Fruit fly (Drosophila melanogaster) whole organism, embryonic: ENCODE measurements around the gene CG34244.

Source experiments
- Asciz ChIP-seq: fragments of 200-800 bp; sonication (Bioruptor generic); optimal IDR thresholded peaks from 2 replicates; lab custom pipeline; 2017; ENCODE audit warnings: missing biosample characterization, mild to moderate bottlenecking, missing genetic modification characterization, missing genetic modification reagents
- Bgb ChIP-seq: fragments of 200-800 bp; sonication (Bioruptor generic); IDR thresholded peaks from 2 replicates; pipeline ENCODE4 v1.3.6; 2022; ENCODE audit warnings: missing biosample characterization, missing genetic modification characterization; ENCODE audit not compliant: partially characterized antibody
- CG10209 ChIP-seq: fragments of 200-800 bp; sonication (Bioruptor generic); optimal IDR thresholded peaks from 3 replicates; lab custom pipeline; 2017; ENCODE audit warnings: missing biosample characterization, mild to moderate bottlenecking, missing genetic modification characterization, missing genetic modification reagents
- CG10366 ChIP-seq: fragments of 200-800 bp; sonication (Bioruptor generic); IDR thresholded peaks from 2 replicates; pipeline ENCODE4 v1.3.6; 2022; ENCODE audit warnings: missing biosample characterization, missing genetic modification characterization
- CG11695 ChIP-seq: fragments of 200-800 bp; sonication (Bioruptor generic); IDR thresholded peaks from 3 replicates; pipeline ENCODE4 v1.3.6; 2022; ENCODE audit warnings: missing biosample characterization, missing genetic modification characterization
- CG11696 ChIP-seq: fragments of 200-800 bp; sonication (Bioruptor generic); IDR thresholded peaks from 2 replicates; pipeline ENCODE4 v1.3.6; 2022; ENCODE audit warnings: missing biosample characterization, missing genetic modification characterization
- CG13287 ChIP-seq: fragments of 200-800 bp; sonication (Bioruptor generic); IDR thresholded peaks from 2 replicates; pipeline ENCODE4 v1.3.6; 2022; ENCODE audit warnings: missing biosample characterization, missing genetic modification characterization; ENCODE audit not compliant: partially characterized antibody
- CG15269 ChIP-seq: fragments of 200-800 bp; sonication (Bioruptor generic); optimal IDR thresholded peaks from 2 replicates; lab custom pipeline; 2018; ENCODE audit warnings: missing biosample characterization, mild to moderate bottlenecking, missing genetic modification characterization, moderate library complexity
- CG15514 ChIP-seq: fragments of 200-800 bp; sonication (Bioruptor generic); optimal IDR thresholded peaks from 3 replicates; lab custom pipeline; 2017; ENCODE audit warnings: missing biosample characterization, missing genetic modification characterization, mild to moderate bottlenecking, moderate library complexity, missing genetic modification reagents
- CG17385 ChIP-seq: fragments of 200-800 bp; sonication (Bioruptor generic); optimal IDR thresholded peaks from 3 replicates; lab custom pipeline; 2018; ENCODE audit warnings: missing biosample characterization, mild to moderate bottlenecking, missing genetic modification characterization
- CG17568 ChIP-seq: fragments of 200-800 bp; sonication (Bioruptor generic); optimal IDR thresholded peaks from 2 replicates; lab custom pipeline; 2018; ENCODE audit warnings: missing biosample characterization, mild to moderate bottlenecking, missing genetic modification characterization, moderate library complexity
- CG2678 ChIP-seq: fragments of 200-800 bp; sonication (Bioruptor generic); optimal IDR thresholded peaks from 3 replicates; lab custom pipeline; 2019; ENCODE audit warnings: missing biosample characterization, mild to moderate bottlenecking, missing genetic modification characterization, moderate library complexity
- CG2712 ChIP-seq: fragments of 200-800 bp; optimal IDR thresholded peaks from 3 replicates; lab custom pipeline; 2019; ENCODE audit warnings: missing biosample characterization, mild to moderate bottlenecking, missing genetic modification characterization, moderate library complexity
- CG30403 ChIP-seq: fragments of 200-800 bp; sonication (Bioruptor generic); optimal IDR thresholded peaks from 3 replicates; lab custom pipeline; 2016; ENCODE audit warnings: missing biosample characterization, missing genetic modification characterization
- CG31365 ChIP-seq: fragments of 200-800 bp; sonication (Bioruptor generic); optimal IDR thresholded peaks from 2 replicates; lab custom pipeline; 2018; ENCODE audit warnings: missing biosample characterization, mild to moderate bottlenecking, missing genetic modification characterization
- CG3281 ChIP-seq: fragments of 200-800 bp; sonication (Bioruptor generic); optimal IDR thresholded peaks from 3 replicates; lab custom pipeline; 2017; ENCODE audit warnings: missing biosample characterization, mild to moderate bottlenecking, missing genetic modification characterization
- CG3995 ChIP-seq: fragments of 200-800 bp; sonication (Bioruptor generic); optimal IDR thresholded peaks from 3 replicates; lab custom pipeline; 2016; ENCODE audit warnings: missing biosample characterization, missing genetic modification characterization
- CG4730 ChIP-seq: fragments of 200-800 bp; sonication (Bioruptor generic); IDR thresholded peaks from 2 replicates; pipeline ENCODE4 v1.3.6; 2022; ENCODE audit warnings: missing biosample characterization, missing genetic modification characterization
- CG4820 ChIP-seq: fragments of 200-800 bp; sonication (Bioruptor generic); optimal IDR thresholded peaks from 3 replicates; lab custom pipeline; 2016; ENCODE audit warnings: missing biosample characterization, missing genetic modification characterization
- Drgx ChIP-seq: fragments of 200-800 bp; sonication (Bioruptor generic); IDR thresholded peaks from 2 replicates; pipeline ENCODE4 v1.3.6; 2022; ENCODE audit warnings: missing biosample characterization, missing genetic modification characterization
- ERR ChIP-seq: fragments of 200-800 bp; sonication (Bioruptor generic); optimal IDR thresholded peaks from 2 replicates; lab custom pipeline; 2016; ENCODE audit warnings: missing biosample characterization, missing genetic modification characterization
- Hey ChIP-seq: fragments of 200-800 bp; sonication (Bioruptor generic); optimal IDR thresholded peaks from 3 replicates; lab custom pipeline; 2018; ENCODE audit warnings: missing biosample characterization, mild to moderate bottlenecking, missing genetic modification characterization
- HmgZ ChIP-seq: fragments of 200-800 bp; sonication (Bioruptor generic); optimal IDR thresholded peaks from 2 replicates; lab custom pipeline; 2018; ENCODE audit warnings: missing biosample characterization, mild to moderate bottlenecking, missing genetic modification characterization
- Hmr ChIP-seq: fragments of 200-800 bp; sonication (Bioruptor generic); optimal IDR thresholded peaks from 3 replicates; lab custom pipeline; 2017; ENCODE audit warnings: mild to moderate bottlenecking, missing biosample characterization, missing genetic modification reagents, missing genetic modification characterization
- Hr3 ChIP-seq: fragments of 200-800 bp; sonication (Bioruptor generic); optimal IDR thresholded peaks from 3 replicates; lab custom pipeline; 2016; ENCODE audit warnings: missing biosample characterization, missing genetic modification characterization
- MBD-R2 ChIP-seq: fragments of 200-800 bp; sonication (Bioruptor generic); IDR thresholded peaks from 2 replicates; pipeline ENCODE4 v1.3.6; 2022; ENCODE audit warnings: missing biosample characterization, missing genetic modification characterization
- MTF-1 ChIP-seq: fragments of 200-800 bp; sonication (Bioruptor generic); optimal IDR thresholded peaks from 2 replicates; lab custom pipeline; 2018; ENCODE audit warnings: missing biosample characterization, mild to moderate bottlenecking, missing genetic modification characterization, borderline replicate concordance
- Meics ChIP-seq: fragments of 200-800 bp; sonication (Bioruptor generic); optimal IDR thresholded peaks from 2 replicates; lab custom pipeline; 2017; ENCODE audit warnings: missing biosample characterization, mild to moderate bottlenecking, missing genetic modification characterization
- Nf-YC ChIP-seq: fragments of 200-800 bp; optimal IDR thresholded peaks from 3 replicates; lab custom pipeline; 2019; ENCODE audit warnings: missing biosample characterization, mild to moderate bottlenecking, missing genetic modification characterization, moderate library complexity
- Pdp1 ChIP-seq, 2 experiments: fragments of 200-800 bp; sonication (Bioruptor generic); optimal IDR thresholded peaks; 3 replicates each; lab custom pipeline; 2016; ENCODE audit warnings: missing biosample characterization in 2 of 2, missing genetic modification characterization in 2 of 2, mild to moderate bottlenecking in 1 of 2, moderate library complexity in 1 of 2
- Taf1 ChIP-seq: fragments of 200-800 bp; sonication (Bioruptor generic); IDR thresholded peaks from 2 replicates; pipeline ENCODE4 v1.3.6; 2022; ENCODE audit warnings: missing biosample characterization, missing genetic modification characterization
- Usf ChIP-seq: fragments of 200-800 bp; sonication (Bioruptor generic); optimal IDR thresholded peaks from 2 replicates; lab custom pipeline; 2017; ENCODE audit warnings: missing genotype, missing biosample characterization, missing genetic modification characterization
- Xrp1 ChIP-seq: fragments of 200-800 bp; sonication (Bioruptor generic); IDR thresholded peaks from 2 replicates; pipeline ENCODE4 v1.3.6; 2022; ENCODE audit warnings: missing biosample characterization, missing genetic modification characterization
- ac ChIP-seq: fragments of 200-800 bp; sonication (Bioruptor generic); optimal IDR thresholded peaks from 3 replicates; lab custom pipeline; 2017; ENCODE audit warnings: missing biosample characterization, mild to moderate bottlenecking, missing genetic modification characterization
- chn ChIP-seq: fragments of 200-800 bp; sonication (Bioruptor generic); optimal IDR thresholded peaks from 2 replicates; lab custom pipeline; 2016; ENCODE audit warnings: missing biosample characterization, missing genetic modification characterization
- dmrt99B ChIP-seq: fragments of 200-800 bp; sonication (Bioruptor generic); optimal IDR thresholded peaks from 2 replicates; lab custom pipeline; 2018; ENCODE audit warnings: missing biosample characterization, mild to moderate bottlenecking, missing genetic modification characterization, moderate library complexity
- emc ChIP-seq: fragments of 200-800 bp; sonication (Bioruptor generic); optimal IDR thresholded peaks from 2 replicates; lab custom pipeline; 2016; ENCODE audit warnings: missing biosample characterization, missing genetic modification characterization
- ems ChIP-seq: fragments of 200-800 bp; sonication (Bioruptor generic); optimal IDR thresholded peaks from 3 replicates; lab custom pipeline; 2016; ENCODE audit warnings: missing biosample characterization, missing genetic modification characterization
- eyg ChIP-seq: fragments of 200-800 bp; sonication (Bioruptor generic); optimal IDR thresholded peaks from 3 replicates; lab custom pipeline; 2016; ENCODE audit warnings: missing biosample characterization, missing genetic modification characterization
- kni ChIP-seq: fragments of 200-800 bp; sonication (Bioruptor generic); optimal IDR thresholded peaks from 3 replicates; lab custom pipeline; 2017; ENCODE audit warnings: mild to moderate bottlenecking, missing biosample characterization, missing genetic modification reagents, missing genetic modification characterization
- nerfin-2 ChIP-seq: fragments of 200-800 bp; sonication (Bioruptor generic); IDR thresholded peaks from 2 replicates; pipeline ENCODE4 v1.3.6; 2022; ENCODE audit warnings: missing biosample characterization, missing genetic modification characterization; ENCODE audit not compliant: partially characterized antibody
- pfk ChIP-seq: fragments of 200-800 bp; sonication (Bioruptor generic); optimal IDR thresholded peaks from 2 replicates; lab custom pipeline; 2018; ENCODE audit warnings: missing biosample characterization, mild to moderate bottlenecking, missing genetic modification characterization, moderate library complexity
- row ChIP-seq: fragments of 200-800 bp; sonication (Bioruptor generic); IDR thresholded peaks from 3 replicates; pipeline ENCODE4 v1.3.6; 2022; ENCODE audit warnings: missing biosample characterization, missing genetic modification characterization
- scrt ChIP-seq: fragments of 200-800 bp; sonication (Bioruptor generic); optimal IDR thresholded peaks from 2 replicates; lab custom pipeline; 2018; ENCODE audit warnings: missing biosample characterization, mild to moderate bottlenecking, missing genetic modification characterization, moderate library complexity
- tna ChIP-seq: fragments of 200-800 bp; sonication (Bioruptor generic); IDR thresholded peaks from 2 replicates; pipeline ENCODE4 v1.3.6; 2022; ENCODE audit warnings: missing biosample characterization, missing genetic modification characterization; ENCODE audit not compliant: partially characterized antibody
- vnd ChIP-seq: fragments of 200-800 bp; sonication (Bioruptor generic); IDR thresholded peaks from 3 replicates; pipeline ENCODE4 v1.3.6; 2022; ENCODE audit warnings: missing biosample characterization, missing genetic modification characterization; ENCODE audit not compliant: partially characterized antibody
- zen2 ChIP-seq: fragments of 200-800 bp; sonication (Bioruptor generic); IDR thresholded peaks from 3 replicates; pipeline ENCODE4 v1.3.6; 2022; ENCODE audit warnings: missing biosample characterization, missing genetic modification characterization; ENCODE audit not compliant: partially characterized antibody

Gene CG34244

dm6 chr3L:14274088-14275058 is 38.6 kb upstream of the CG34244 start, which contains the start of gene fz (continued):
- TF ChIP-seq CG10209 (GFP tag; lab: Kevin White, UChicago) (no peak), Usf (no peak), kni (GFP tag; lab: Kevin White, UChicago) (peak; percentile 15), vnd (GFP tag; lab: Robert Waterston, UW) (no peak), CG15514 (GFP tag; lab: Kevin White, UChicago) (no peak), Meics (GFP tag; lab: Kevin White, UChicago) (no peak), eyg (GFP tag; lab: Kevin White, UChicago) (no peak), CG13287 (GFP tag; lab: Robert Waterston, UW) (peak; percentile 57), Hmr (GFP tag; lab: Kevin White, UChicago) (no peak), CG10366 (no peak), CG4820 (GFP tag; lab: Kevin White, UChicago) (no peak), CG11695 (0 out of 3 replicates have a peak, but pooled peaks have one; percentile 28), ERR (GFP tag; lab: Kevin White, UChicago) (peak; percentile 25), CG2712 (tag; lab: Kevin White, UChicago) (peak; percentile 16), CG31365 (tag; lab: Kevin White, UChicago) (no peak), dmrt99B (no peak), MBD-R2 (no peak), CG17385 (GFP tag; lab: Kevin White, UChicago) (peak; percentile 24), Asciz (GFP tag; lab: Kevin White, UChicago) (peak; percentile 56), CG4730 (GFP tag; lab: Robert Waterston, UW) (no peak), MTF-1 (peak; percentile 68), CG15269 (tag; lab: Kevin White, UChicago) (no peak), Taf1 (no peak), Hr3 (GFP tag; lab: Kevin White, UChicago) (no peak), CG3995 (GFP tag; lab: Kevin White, UChicago) (no peak), Nf-YC (tag; lab: Kevin White, UChicago) (no peak), zen2 (GFP tag; lab: Robert Waterston, UW) (peak; percentile 91), pfk (GFP tag; lab: Kevin White, UChicago) (no peak), Bgb (peak; percentile 66), nerfin-2 (GFP tag; lab: Robert Waterston, UW) (peak; percentile 13; the same call in 1 of the 2 replicates), row (GFP tag; lab: Robert Waterston, UW) (peak; percentile 12; the same call in 1 of the 3 replicates), CG17568 (GFP tag; lab: Kevin White, UChicago) (peak; percentile 48), Pdp1 (GFP tag; optimal IDR thresholded peaks at IDR 0.05; lab: Kevin White, UChicago) (no peak), scrt (GFP tag; lab: Kevin White, UChicago) (peak; percentile 69), CG11696 (GFP tag; lab: Robert Waterston, UW) (0 out of 2 replicates have a peak, but pooled peaks have one; percentile 12), CG2678 (peak; percentile 59), chn (no peak), emc (GFP tag; lab: Kevin White, UChicago) (no peak), Xrp1 (GFP tag; lab: Robert Waterston, UW) (peak; percentile 13; the same call in 1 of the 2 replicates), ac (peak; percentile 52), Hey (tag; lab: Kevin White, UChicago) (no peak), tna (GFP tag; lab: Robert Waterston, UW) (peak; percentile 68; the same call in 1 of the 2 replicates), CG3281 (peak; percentile 100), CG30403 (GFP tag; lab: Kevin White, UChicago) (no peak), ems (GFP tag; lab: Kevin White, UChicago) (no peak), HmgZ (tag; lab: Kevin White, UChicago) (no peak), Drgx (GFP tag; lab: Robert Waterston, UW) (no peak; the same call in 1 of the 2 replicates)
